Worm (Caenorhabditis elegans) whole organism, late embryonic: Measurements from ENCODE around the gene F33A8.4.
A peak's percentile ranks its signal among the peaks of the same experiment; 100 is the strongest.

Source experiments
- C38D4.7 ChIP-seq: fragments of 200-800 bp; sonication (Bioruptor generic); optimal IDR thresholded peaks from 2 replicates; lab custom pipeline; 2018; ENCODE audit warnings: mild to moderate bottlenecking, missing genetic modification characterization, moderate library complexity, missing compliant biosample characterization
- F13H6.1 ChIP-seq: sonication (generic microtip); optimal IDR thresholded peaks from 2 replicates; lab custom pipeline; 2016; ENCODE audit warnings: missing genetic modification characterization, missing compliant biosample characterization
- K02D7.2 ChIP-seq: sonication (generic microtip); optimal IDR thresholded peaks from 2 replicates; lab custom pipeline; 2017; ENCODE audit warnings: mild to moderate bottlenecking, missing genetic modification characterization, missing compliant biosample characterization
- K09A11.1 ChIP-seq: sonication (generic microtip); optimal IDR thresholded peaks from 2 replicates; lab custom pipeline; 2017; ENCODE audit warnings: antibody characterized with exemption, mild to moderate bottlenecking, missing genetic modification characterization, missing compliant biosample characterization; ENCODE audit not compliant: insufficient read depth
- Y22D7AL.16 ChIP-seq: sonication (generic microtip); optimal IDR thresholded peaks from 2 replicates; lab custom pipeline; 2016; ENCODE audit warnings: missing genetic modification characterization, missing compliant biosample characterization
- ahr-1 ChIP-seq: sonication (generic microtip); optimal IDR thresholded peaks from 2 replicates; lab custom pipeline; 2016; ENCODE audit warnings: missing genetic modification characterization, missing compliant biosample characterization
- ceh-18 ChIP-seq: sonication (generic microtip); optimal IDR thresholded peaks from 2 replicates; lab custom pipeline; 2016; ENCODE audit warnings: missing genetic modification characterization, missing compliant biosample characterization
- ceh-19 ChIP-seq: fragments of 200-800 bp; sonication (Bioruptor generic); optimal IDR thresholded peaks from 2 replicates; lab custom pipeline; 2018; ENCODE audit warnings: mild to moderate bottlenecking, missing genetic modification characterization, missing compliant biosample characterization
- ceh-2 ChIP-seq: sonication (generic microtip); optimal IDR thresholded peaks from 2 replicates; lab custom pipeline; 2016; ENCODE audit warnings: missing genotype, missing genetic modification characterization, missing compliant biosample characterization
- ceh-24 ChIP-seq: sonication (generic microtip); optimal IDR thresholded peaks from 2 replicates; lab custom pipeline; 2016; ENCODE audit warnings: mild to moderate bottlenecking, missing genetic modification characterization, missing compliant biosample characterization
- ceh-30 ChIP-seq: fragments of 150-350 bp; optimal IDR thresholded peaks from 2 replicates; lab custom pipeline; 2014; ENCODE audit warnings: missing biosample characterization, missing genetic modification characterization
- ceh-31 ChIP-seq: sonication (generic microtip); optimal IDR thresholded peaks from 2 replicates; lab custom pipeline; 2016; ENCODE audit warnings: missing genetic modification characterization, missing compliant biosample characterization
- ceh-34 ChIP-seq: sonication (generic microtip); optimal IDR thresholded peaks from 2 replicates; lab custom pipeline; 2016; ENCODE audit warnings: mild to moderate bottlenecking, missing genetic modification characterization, missing compliant biosample characterization
- ceh-45 ChIP-seq: fragments of 200-800 bp; sonication (Bioruptor generic); IDR thresholded peaks from 2 replicates; pipeline ENCODE4 v1.3.6; 2022; ENCODE audit warnings: missing genetic modification reagents, missing genetic modification characterization, missing compliant biosample characterization
- ceh-48 ChIP-seq: sonication (generic microtip); optimal IDR thresholded peaks from 2 replicates; lab custom pipeline; 2016; ENCODE audit warnings: missing genetic modification characterization, inconsistent platforms, missing compliant biosample characterization
- che-1 ChIP-seq: sonication (generic microtip); optimal IDR thresholded peaks from 2 replicates; lab custom pipeline; 2016; ENCODE audit warnings: mild to moderate bottlenecking, missing genetic modification characterization, missing compliant biosample characterization
- dmd-4 ChIP-seq: sonication (generic microtip); optimal IDR thresholded peaks from 2 replicates; lab custom pipeline; 2016; ENCODE audit warnings: borderline replicate concordance, missing genetic modification characterization, missing compliant biosample characterization
- elt-2 ChIP-seq: sonication (generic microtip); optimal IDR thresholded peaks from 2 replicates; lab custom pipeline; 2016; ENCODE audit warnings: missing genetic modification reagents, missing genetic modification characterization, missing compliant biosample characterization
- elt-4 ChIP-seq: sonication (generic microtip); optimal IDR thresholded peaks from 2 replicates; lab custom pipeline; 2016; ENCODE audit warnings: missing genetic modification characterization, missing compliant biosample characterization
- ets-4 ChIP-seq: sonication (generic microtip); optimal IDR thresholded peaks from 2 replicates; lab custom pipeline; 2016; ENCODE audit warnings: missing genetic modification characterization, missing compliant biosample characterization
- fkh-6 ChIP-seq: sonication (generic microtip); optimal IDR thresholded peaks from 2 replicates; lab custom pipeline; 2016; ENCODE audit warnings: missing genetic modification characterization, missing compliant biosample characterization
- gmeb-2 ChIP-seq: sonication (generic microtip); optimal IDR thresholded peaks from 2 replicates; lab custom pipeline; 2016; ENCODE audit warnings: missing genetic modification characterization, inconsistent platforms, missing compliant biosample characterization
- hlh-13 ChIP-seq: fragments of 200-800 bp; sonication (Bioruptor generic); optimal IDR thresholded peaks from 2 replicates; lab custom pipeline; 2018; ENCODE audit warnings: mild to moderate bottlenecking, missing genetic modification characterization, missing compliant biosample characterization
- hlh-30 ChIP-seq: sonication (generic microtip); optimal IDR thresholded peaks from 2 replicates; lab custom pipeline; 2017; ENCODE audit warnings: antibody characterized with exemption, missing genetic modification characterization, missing compliant biosample characterization; ENCODE audit not compliant: insufficient read depth
- hlh-6 ChIP-seq: sonication (generic microtip); optimal IDR thresholded peaks from 2 replicates; lab custom pipeline; 2016; ENCODE audit warnings: missing genotype, missing genetic modification characterization, missing compliant biosample characterization
- hlh-8 ChIP-seq: sonication (generic microtip); optimal IDR thresholded peaks from 2 replicates; lab custom pipeline; 2016; ENCODE audit warnings: missing genotype, missing genetic modification characterization, missing compliant biosample characterization
- mec-3 ChIP-seq: sonication (generic microtip); optimal IDR thresholded peaks from 2 replicates; lab custom pipeline; 2016; ENCODE audit warnings: borderline replicate concordance, missing genetic modification characterization, missing compliant biosample characterization
- nfya-1 ChIP-seq: sonication (generic microtip); optimal IDR thresholded peaks from 2 replicates; lab custom pipeline; 2017; ENCODE audit warnings: missing genetic modification characterization, mild to moderate bottlenecking, missing compliant biosample characterization, antibody characterized with exemption, moderate library complexity
- nhr-232 ChIP-seq: sonication (generic microtip); optimal IDR thresholded peaks from 2 replicates; lab custom pipeline; 2016; ENCODE audit warnings: missing genetic modification characterization, missing compliant biosample characterization
- npax-4 ChIP-seq: sonication (generic microtip); optimal IDR thresholded peaks from 2 replicates; lab custom pipeline; 2016; ENCODE audit warnings: missing genetic modification characterization, missing compliant biosample characterization
- odd-2 ChIP-seq: sonication (generic microtip); optimal IDR thresholded peaks from 2 replicates; lab custom pipeline; 2017; ENCODE audit warnings: antibody characterized with exemption, mild to moderate bottlenecking, missing genetic modification characterization, missing compliant biosample characterization
- pat-9 ChIP-seq: fragments of 200-800 bp; sonication (Bioruptor generic); optimal IDR thresholded peaks from 2 replicates; lab custom pipeline; 2018; ENCODE audit warnings: mild to moderate bottlenecking, missing genetic modification characterization, moderate library complexity, missing compliant biosample characterization
- pha-2 ChIP-seq: sonication (generic microtip); optimal IDR thresholded peaks from 2 replicates; lab custom pipeline; 2017; ENCODE audit warnings: mild to moderate bottlenecking, missing genetic modification characterization, missing compliant biosample characterization
- pha-4 ChIP-seq: fragments of 150-350 bp; optimal IDR thresholded peaks from 2 replicates; lab custom pipeline; 2018; ENCODE audit warnings: missing biosample characterization, missing genetic modification reagents, missing genetic modification characterization
- rnt-1 ChIP-seq: sonication (generic microtip); optimal IDR thresholded peaks from 2 replicates; lab custom pipeline; 2016; ENCODE audit warnings: missing genetic modification characterization, missing compliant biosample characterization
- sox-2 ChIP-seq: fragments of 200-800 bp; sonication (Bioruptor generic); IDR thresholded peaks from 2 replicates; pipeline ENCODE4 v1.3.6; 2022; ENCODE audit warnings: missing genetic modification reagents, missing genetic modification characterization, missing compliant biosample characterization
- syd-9 ChIP-seq: sonication (generic microtip); optimal IDR thresholded peaks from 2 replicates; lab custom pipeline; 2016; ENCODE audit warnings: mild to moderate bottlenecking, missing genetic modification characterization, moderate library complexity, missing compliant biosample characterization
- tbx-2 ChIP-seq: sonication (generic microtip); optimal IDR thresholded peaks from 2 replicates; lab custom pipeline; 2016; ENCODE audit warnings: missing genetic modification characterization, missing compliant biosample characterization
- tbx-7 ChIP-seq: sonication (generic microtip); optimal IDR thresholded peaks from 2 replicates; lab custom pipeline; 2016; ENCODE audit warnings: missing genotype, missing genetic modification characterization, missing compliant biosample characterization
- ttx-3 ChIP-seq: sonication (generic microtip); optimal IDR thresholded peaks from 2 replicates; lab custom pipeline; 2016; ENCODE audit warnings: missing genetic modification reagents, missing genetic modification characterization, missing compliant biosample characterization
- unc-42 ChIP-seq: sonication (generic microtip); optimal IDR thresholded peaks from 2 replicates; lab custom pipeline; 2016; ENCODE audit warnings: missing genotype, missing genetic modification characterization, missing compliant biosample characterization
- unc-55 ChIP-seq: sonication (generic microtip); optimal IDR thresholded peaks from 2 replicates; lab custom pipeline; 2017; ENCODE audit warnings: missing biosample characterization, missing genetic modification reagents, missing genetic modification characterization
- ztf-16 ChIP-seq: sonication (generic microtip); optimal IDR thresholded peaks from 2 replicates; lab custom pipeline; 2017; ENCODE audit warnings: missing genetic modification characterization, missing compliant biosample characterization

The F33A8.4 gene

DNA sequence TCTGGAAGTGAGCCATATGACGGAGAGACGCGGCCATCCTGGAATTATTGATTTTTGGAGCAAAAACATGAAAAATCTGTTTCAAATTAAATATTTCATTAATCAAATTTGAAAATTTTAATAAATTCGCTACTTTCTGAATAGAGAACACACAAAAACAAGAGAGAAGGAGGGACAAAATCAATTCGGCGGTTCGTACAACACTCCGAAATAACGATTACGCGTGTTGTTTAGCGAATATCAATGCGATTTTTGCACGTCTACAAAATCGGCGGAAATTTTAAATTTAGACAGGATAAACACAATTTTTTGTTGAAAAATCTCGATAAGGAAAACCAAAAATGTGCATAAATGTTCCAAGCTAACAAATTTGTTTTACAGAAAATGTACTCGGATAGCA, 1.0 kb upstream of the F33A8.4 start, which contains the start of the genes sdhd-1 and ilkp-1:
sdhd-1 (minus strand) TSS at position 38 of the 400 bp plus-strand sequence.
ilkp-1 (plus strand) TSS at position 380 of the 400 bp plus-strand sequence.
- TF ChIP-seq ceh-48 (tag; lab: Kevin White, UChicago) = peak; percentile 25
- peak; percentile 0 for TF ChIP-seq nfya-1 (tag; lab: Kevin White, UChicago)
- TF ChIP-seq unc-42 (tag; lab: Kevin White, UChicago) = peak; percentile 73
- no peak for TF ChIP-seq ttx-3 (tag; lab: Kevin White, UChicago)
- TF ChIP-seq ceh-2 (tag; lab: Kevin White, UChicago) = no peak

DNA sequence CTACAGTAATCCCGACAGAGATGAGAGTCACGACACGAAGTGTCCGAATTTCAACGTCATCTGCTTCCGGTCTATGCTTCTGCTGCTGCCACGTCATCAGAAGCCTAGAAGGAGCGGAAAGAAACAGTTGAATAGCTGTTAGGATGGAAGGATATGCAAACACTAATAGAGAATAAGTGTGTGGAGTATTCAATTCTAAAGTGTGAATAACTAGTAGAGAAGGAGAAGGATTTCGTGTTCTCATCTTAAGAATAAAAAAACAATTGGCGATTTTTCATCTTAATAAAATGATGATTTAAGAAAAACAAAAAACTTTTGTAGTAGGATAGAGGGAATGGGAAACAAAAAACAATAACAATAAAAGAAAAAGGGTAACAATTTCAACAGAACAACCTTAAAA, 3.0 kb downstream of the F33A8.4 start, which contains the start of gene col-83:
col-83 (minus strand) TSS at position 101 of the 400 bp plus-strand sequence.
- TF ChIP-seq nhr-232 (no peak), elt-4 (tag; lab: Kevin White, UChicago) (no peak), tbx-7 (tag; lab: Kevin White, UChicago) (no peak), tbx-2 (tag; lab: Kevin White, UChicago) (no peak), ceh-24 (tag; lab: Kevin White, UChicago) (no peak)

DNA sequence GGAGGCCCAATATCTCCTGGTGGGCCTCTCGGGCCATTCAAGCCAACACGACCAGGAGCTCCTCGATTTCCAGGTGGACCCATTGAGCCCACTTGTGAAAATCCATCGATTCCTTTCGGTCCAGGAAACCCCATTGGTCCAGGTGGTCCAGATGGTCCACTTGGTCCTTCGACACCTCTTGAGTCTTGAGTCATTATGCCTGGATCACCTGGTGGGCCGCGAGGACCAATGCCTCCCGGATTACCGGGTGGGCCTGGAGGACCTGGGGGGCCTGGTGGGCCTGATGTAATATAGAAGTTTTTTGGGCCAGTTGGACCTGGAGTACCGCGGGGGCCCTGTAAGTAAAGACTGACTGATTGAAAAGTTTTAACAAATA, 4.6 kb downstream of the F33A8.4 start:
- TF ChIP-seq elt-4 (tag; lab: Kevin White, UChicago) (no peak), sox-2 (no peak), fkh-6 (tag; lab: Kevin White, UChicago) (peak; percentile 48), ztf-16 (tag; lab: Kevin White, UChicago) (no peak), C38D4.7 (GFP tag; lab: Kevin White, UChicago) (no peak)

DNA sequence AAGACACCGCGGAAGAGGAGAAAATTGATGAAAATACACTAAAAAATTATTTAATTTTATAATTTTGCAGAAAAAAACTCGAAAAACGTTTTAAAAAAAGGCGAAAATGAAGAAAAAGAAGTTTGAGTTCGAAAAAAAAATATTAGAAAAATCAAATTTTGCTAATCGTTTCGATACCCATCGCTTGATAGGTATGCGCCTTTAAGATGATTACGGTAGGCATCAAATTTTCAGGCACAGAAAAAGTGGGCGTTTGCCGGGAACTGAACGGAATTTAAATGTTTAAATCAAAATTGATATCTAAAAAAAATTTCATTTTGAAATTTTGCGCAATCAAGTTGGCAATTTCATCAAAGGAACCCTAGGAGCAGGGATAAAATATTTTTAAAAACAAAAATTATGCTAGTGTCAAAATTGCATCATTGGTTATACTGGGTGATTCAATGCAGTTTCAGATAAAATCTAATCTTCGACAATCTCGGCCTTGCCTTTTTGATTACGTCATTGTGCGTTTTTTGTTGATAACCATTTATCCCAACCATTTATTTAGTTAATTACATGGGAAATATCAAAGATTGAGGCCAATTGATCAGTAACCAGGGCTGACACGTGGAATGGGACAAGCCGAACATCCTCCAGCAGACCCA, 5.2 kb downstream of the F33A8.4 start:
- TF ChIP-seq ceh-34 (tag; lab: Kevin White, UChicago) (no peak), ceh-19 (GFP tag; lab: Kevin White, UChicago) (no peak)

DNA sequence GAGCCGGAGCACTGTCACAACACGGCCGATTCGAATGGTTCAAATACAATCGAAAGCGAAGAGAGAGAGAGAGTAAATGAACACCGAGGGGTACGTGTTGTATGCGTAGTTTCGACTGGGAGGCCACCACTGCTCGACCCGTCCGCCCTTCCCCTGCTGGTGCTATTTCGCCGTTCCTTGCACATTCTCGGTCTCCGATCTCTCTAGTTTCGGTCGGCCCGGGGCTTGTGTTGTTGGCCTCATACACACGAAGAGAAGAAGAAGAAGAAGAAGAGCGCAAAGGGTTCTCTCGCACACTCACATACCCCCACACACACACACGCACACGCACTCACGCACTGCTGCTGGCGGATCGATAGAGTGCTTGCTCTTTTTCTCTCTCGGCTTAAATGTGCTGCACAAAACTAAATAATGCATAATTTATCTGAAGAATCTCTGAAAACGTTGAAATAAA, 5.9 kb downstream of the F33A8.4 start:
- peak; percentile 44 for TF ChIP-seq K02D7.2
- TF ChIP-seq ceh-19 (GFP tag; lab: Kevin White, UChicago) = peak; percentile 42
- TF ChIP-seq ceh-31 (tag; lab: Kevin White, UChicago) = peak; percentile 86
- no peak for TF ChIP-seq che-1 (tag; lab: Kevin White, UChicago)
- TF ChIP-seq F13H6.1 (tag; lab: Kevin White, UChicago) = no peak
- peak; percentile 42 for TF ChIP-seq rnt-1 (tag; lab: Kevin White, UChicago)
- TF ChIP-seq ets-4 (tag; lab: Kevin White, UChicago) = peak; percentile 55
- 0 out of 2 replicates have a peak, but pooled peaks have one; percentile 16 for TF ChIP-seq ceh-45
- no peak for TF ChIP-seq gmeb-2 (tag; lab: Kevin White, UChicago)
- peak; percentile 75 for TF ChIP-seq syd-9 (tag; lab: Kevin White, UChicago)
- no peak for TF ChIP-seq tbx-7 (tag; lab: Kevin White, UChicago)
- peak; percentile 64 for TF ChIP-seq unc-55 (GFP tag; lab: Kevin White, UChicago)
- peak; percentile 63 for TF ChIP-seq K09A11.1 (tag; lab: Kevin White, UChicago)
- TF ChIP-seq unc-42 (tag; lab: Kevin White, UChicago) = peak; percentile 80
- TF ChIP-seq ahr-1 (tag; lab: Kevin White, UChicago) = no peak
- peak; percentile 91 for TF ChIP-seq ceh-18 (tag; lab: Kevin White, UChicago)
- no peak for TF ChIP-seq hlh-8 (tag; lab: Kevin White, UChicago)
- TF ChIP-seq hlh-6 = peak; percentile 36
- no peak for TF ChIP-seq npax-4 (tag; lab: Kevin White, UChicago)
- no peak for TF ChIP-seq mec-3 (tag; lab: Kevin White, UChicago)
- peak; percentile 39 for TF ChIP-seq hlh-30
- TF ChIP-seq ceh-30 (tag; lab: Kevin White, UChicago) = no peak
- no peak for TF ChIP-seq hlh-13
- TF ChIP-seq Y22D7AL.16 (tag; lab: Kevin White, UChicago) = no peak
- TF ChIP-seq dmd-4 (tag; lab: Kevin White, UChicago) = peak; percentile 2
- TF ChIP-seq pha-2 = peak; percentile 19
- TF ChIP-seq odd-2 = no peak
- no peak for TF ChIP-seq pha-4 (tag; lab: Kevin White, UChicago)
- peak; percentile 36 for TF ChIP-seq pat-9 (tag; lab: Kevin White, UChicago)
- peak; percentile 73 for TF ChIP-seq elt-2
